ENCODE assay signal across 1 fruit fly cellular context in the genomic region with DNA sequence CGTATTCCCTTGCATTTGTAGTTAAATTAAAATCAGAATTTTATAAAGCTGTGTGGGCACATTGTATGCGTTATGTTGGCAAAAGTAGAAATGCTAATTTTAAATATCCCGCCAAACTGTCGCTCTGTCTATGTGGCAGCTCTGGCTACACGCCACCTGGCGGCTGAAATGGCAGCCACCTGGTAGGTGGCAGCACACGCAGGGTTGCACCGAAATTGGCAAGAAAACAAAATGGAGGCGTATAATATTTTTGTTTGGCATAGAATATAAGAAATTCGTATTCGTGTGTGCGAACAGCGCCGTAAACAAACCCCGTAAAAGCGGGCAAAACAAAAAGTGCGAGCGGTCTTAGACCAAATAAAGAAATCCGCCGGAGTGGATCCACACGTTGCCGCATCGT.
TF ChIP-seq lines count a peak whose summit lies in the region.

A gene (plus strand): TSS at position 220 of the 400 bp plus-strand sequence.

TF ChIP-seq in whole organism, embryonic, 481 proteins besides CTCF, POLR2A, EP300 and RAD21 (continued from another document):
- TF ChIP-seq Mad (GFP tag; optimal IDR thresholded peaks at IDR 0.05; lab: Kevin White, UChicago): peak; percentile 4
- no peak for TF ChIP-seq CG14965 (GFP tag; optimal IDR thresholded peaks at IDR 0.05; lab: Kevin White, UChicago; ENCODE audit: borderline replicate concordance)
- no peak for TF ChIP-seq CG10274 (GFP tag; optimal IDR thresholded peaks at IDR 0.05; lab: Kevin White, UChicago)
- TF ChIP-seq Aef1 (GFP tag; IDR thresholded peaks at IDR 0.05; lab: Robert Waterston, UW): 0 out of 3 replicates have a peak, but pooled peaks have one; percentile 32
- TF ChIP-seq CHES-1-like (GFP tag; optimal IDR thresholded peaks at IDR 0.05; lab: Kevin White, UChicago): peak; percentile 75
- peak; percentile 15; the same call in 1 of the 3 replicates for TF ChIP-seq so (GFP tag; IDR thresholded peaks at IDR 0.05; lab: Robert Waterston, UW)
- TF ChIP-seq sqz (GFP tag; optimal IDR thresholded peaks at IDR 0.05; lab: Kevin White, UChicago): no peak
- peak; percentile 52 for TF ChIP-seq amos (GFP tag; IDR thresholded peaks at IDR 0.05; lab: Robert Waterston, UW; ENCODE audit: partially characterized antibody)
- TF ChIP-seq CG3163 (GFP tag; optimal IDR thresholded peaks at IDR 0.05; lab: Kevin White, UChicago): peak; percentile 26
- TF ChIP-seq Fer2 (tag; optimal IDR thresholded peaks at IDR 0.05; lab: Kevin White, UChicago): peak; percentile 13
- peak in 1 of 2 experiments; percentile 25 for TF ChIP-seq chif (GFP tag; optimal IDR thresholded peaks at IDR 0.05; lab: Kevin White, UChicago)
- TF ChIP-seq CG8089 (GFP tag; optimal IDR thresholded peaks at IDR 0.05; lab: Kevin White, UChicago): peak; percentile 24
- peak; percentile 62 for TF ChIP-seq CrebB (tag; optimal IDR thresholded peaks at IDR 0.05; lab: Kevin White, UChicago)
- peak; percentile 98 for TF ChIP-seq E2f2 (GFP tag; IDR thresholded peaks at IDR 0.05; lab: Robert Waterston, UW)
- TF ChIP-seq CG12942 (GFP tag; optimal IDR thresholded peaks at IDR 0.05; lab: Kevin White, UChicago): no peak
- peak; percentile 4 for TF ChIP-seq nerfin-1 (tag; optimal IDR thresholded peaks at IDR 0.05; lab: Kevin White, UChicago)
- peak; percentile 54 for TF ChIP-seq Meics (GFP tag; optimal IDR thresholded peaks at IDR 0.05; lab: Kevin White, UChicago)
- no peak for TF ChIP-seq wor (GFP tag; IDR thresholded peaks at IDR 0.05; lab: Robert Waterston, UW)
- no peak; the same call in 2 of the 3 replicates for TF ChIP-seq CG6175 (GFP tag; IDR thresholded peaks at IDR 0.05; lab: Robert Waterston, UW)
- TF ChIP-seq Hsf (GFP tag; optimal IDR thresholded peaks at IDR 0.05; lab: Kevin White, UChicago): peak; percentile 44
- peak; percentile 9 for TF ChIP-seq CG31365 (tag; optimal IDR thresholded peaks at IDR 0.05; lab: Kevin White, UChicago)
- TF ChIP-seq CG11456 (GFP tag; IDR thresholded peaks at IDR 0.05; lab: Robert Waterston, UW): peak; percentile 80; the same call in 2 of the 3 replicates
- TF ChIP-seq CG9876 (GFP tag; optimal IDR thresholded peaks at IDR 0.05; lab: Kevin White, UChicago): peak; percentile 55
